Worm (Caenorhabditis elegans): Measurements from ENCODE around the gene ugt-1.

DNA sequence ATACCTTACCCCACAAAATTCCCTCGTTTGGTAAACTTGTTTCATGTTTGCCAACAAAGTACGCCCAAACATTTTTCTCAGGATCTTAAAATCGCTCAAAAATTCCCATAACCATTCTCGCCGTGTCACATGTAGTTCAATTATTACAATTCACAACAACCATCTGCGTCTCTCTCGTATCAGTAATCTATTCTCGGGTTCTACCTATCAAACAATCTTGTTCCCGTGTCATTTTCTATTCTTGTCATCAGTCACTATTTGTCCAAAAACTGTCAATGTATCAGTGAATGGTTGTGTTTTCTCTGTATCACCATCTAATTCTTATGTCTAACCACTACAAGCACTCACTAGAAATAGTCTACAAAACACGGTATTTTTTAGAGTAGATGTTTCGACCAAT is 24.3 kb upstream of the ugt-1 start:
- TF ChIP-seq ces-1 (GFP tag; optimal IDR thresholded peaks at IDR 0.05) (no peak), hmg-1.1 (GFP tag; IDR thresholded peaks at IDR 0.05) (no peak), F10B5.3 (tag; optimal IDR thresholded peaks at IDR 0.05) (no peak)
